Fruit fly (Drosophila melanogaster) whole organism, prepupa: ENCODE measurements around the gene gdl.

ENCODE experiments used
- CG16779 ChIP-seq: fragments of 200-800 bp; sonication (Bioruptor generic); optimal IDR thresholded peaks from 3 replicates; lab custom pipeline; 2017; ENCODE audit warnings: missing biosample characterization, mild to moderate bottlenecking, missing genetic modification characterization
- CG34406 ChIP-seq: fragments of 200-800 bp; sonication (Bioruptor generic); optimal IDR thresholded peaks from 3 replicates; lab custom pipeline; 2016; ENCODE audit warnings: missing biosample characterization, missing genetic modification characterization
- CG8119 ChIP-seq: fragments of 200-800 bp; sonication (Bioruptor generic); IDR thresholded peaks from 3 replicates; pipeline ENCODE4 v1.3.6; 2022; ENCODE audit warnings: missing biosample characterization, missing genetic modification characterization
- CG8319 ChIP-seq: fragments of 200-800 bp; sonication (Bioruptor generic); optimal IDR thresholded peaks from 3 replicates; lab custom pipeline; 2016; ENCODE audit warnings: missing biosample characterization, missing genetic modification characterization
- CG8632 ChIP-seq: fragments of 200-800 bp; sonication (Bioruptor generic); optimal IDR thresholded peaks from 3 replicates; lab custom pipeline; 2016; ENCODE audit warnings: missing biosample characterization, missing genetic modification characterization
- Eip78C ChIP-seq: fragments of 200-800 bp; sonication (Bioruptor generic); peaks from one replicate; lab custom pipeline; 2016; ENCODE audit warnings: missing biosample characterization, missing genetic modification characterization
- OdsH ChIP-seq: fragments of 200-800 bp; sonication (Bioruptor generic); optimal IDR thresholded peaks from 3 replicates; lab custom pipeline; 2016; ENCODE audit warnings: missing biosample characterization, missing genetic modification characterization
- Smox ChIP-seq: fragments of 200-800 bp; sonication (Bioruptor generic); optimal IDR thresholded peaks from 3 replicates; lab custom pipeline; 2016; ENCODE audit warnings: missing biosample characterization, missing genetic modification characterization
- esn ChIP-seq: fragments of 200-800 bp; sonication (Bioruptor generic); optimal IDR thresholded peaks from 2 replicates; lab custom pipeline; 2016; ENCODE audit warnings: missing biosample characterization, mild to moderate bottlenecking, missing genetic modification characterization, moderate library complexity
- fd85E ChIP-seq: fragments of 200-800 bp; sonication (Bioruptor generic); optimal IDR thresholded peaks from 3 replicates; lab custom pipeline; 2016; ENCODE audit warnings: missing biosample characterization, missing genetic modification characterization
- fkh ChIP-seq: fragments of 200-800 bp; sonication (Bioruptor generic); optimal IDR thresholded peaks from 3 replicates; lab custom pipeline; 2017; ENCODE audit warnings: missing biosample characterization, mild to moderate bottlenecking, missing genetic modification characterization, moderate library complexity
- net ChIP-seq: fragments of 200-800 bp; sonication (Bioruptor generic); optimal IDR thresholded peaks from 3 replicates; lab custom pipeline; 2016; ENCODE audit warnings: missing biosample characterization, missing genetic modification characterization
- spab ChIP-seq: fragments of 200-800 bp; sonication (Bioruptor generic); optimal IDR thresholded peaks from 2 replicates; lab custom pipeline; 2017; ENCODE audit warnings: missing biosample characterization, mild to moderate bottlenecking, missing genetic modification characterization, missing genetic modification reagents

dm6 chr3L:15534274-15535227 is 25.3 kb downstream of the gdl start:
- TF ChIP-seq CG8632 (GFP tag; lab: Kevin White, UChicago) (peak; percentile 77), Smox (peak; percentile 80), fkh (GFP tag; lab: Kevin White, UChicago) (peak; percentile 23), OdsH (GFP tag; lab: Kevin White, UChicago) (peak; percentile 81), CG8119 (GFP tag; lab: Robert Waterston, UW) (0 out of 3 replicates have a peak, but pooled peaks have one; percentile 37), CG8319 (GFP tag; lab: Kevin White, UChicago) (peak; percentile 44), fd85E (GFP tag; lab: Kevin White, UChicago) (no peak), esn (peak; percentile 87), Eip78C (peak; percentile 95), CG34406 (peak; percentile 76), CG16779 (tag; lab: Kevin White, UChicago) (peak; percentile 68), spab (peak; percentile 70), net (GFP tag; lab: Kevin White, UChicago) (peak; percentile 79)
